Worm (Caenorhabditis elegans) whole organism, mixed stage, embryonic: Measurements from ENCODE around the gene srg-26.

Experiments used
- bed-3 ChIP-seq: fragments of 200-800 bp; sonication (Bioruptor generic); optimal IDR thresholded peaks from 3 replicates; lab custom pipeline; 2018; ENCODE audit warnings: mild to moderate bottlenecking, missing genetic modification characterization, moderate library complexity, missing compliant biosample characterization
- blmp-1 ChIP-seq: fragments of 150-350 bp; optimal IDR thresholded peaks from 2 replicates; lab custom pipeline; 2014; ENCODE audit warnings: missing biosample characterization, missing genetic modification characterization
- ceh-39 ChIP-seq: fragments of 150-350 bp; optimal IDR thresholded peaks from 2 replicates; lab custom pipeline; 2014; ENCODE audit warnings: missing biosample characterization, missing genetic modification characterization
- ceh-43 ChIP-seq: fragments of 200-800 bp; sonication (Bioruptor generic); optimal IDR thresholded peaks from 2 replicates; lab custom pipeline; 2018; ENCODE audit warnings: mild to moderate bottlenecking, missing genetic modification characterization, moderate library complexity, missing compliant biosample characterization
- ceh-83 ChIP-seq: fragments of 200-800 bp; sonication (Bioruptor generic); optimal IDR thresholded peaks from 2 replicates; lab custom pipeline; 2018; ENCODE audit warnings: mild to moderate bottlenecking, missing genetic modification characterization, missing compliant biosample characterization
- ces-1 ChIP-seq: fragments of 150-350 bp; optimal IDR thresholded peaks from 2 replicates; lab custom pipeline; 2014; ENCODE audit warnings: missing biosample characterization, missing genetic modification reagents, missing genetic modification characterization
- drap-1 ChIP-seq: fragments of 200-800 bp; sonication (Bioruptor generic); optimal IDR thresholded peaks from 3 replicates; lab custom pipeline; 2018; ENCODE audit warnings: mild to moderate bottlenecking, missing genetic modification characterization, missing compliant biosample characterization
- elt-1 ChIP-seq: sonication (generic microtip); optimal IDR thresholded peaks from 2 replicates; lab custom pipeline; 2017; ENCODE audit warnings: missing genetic modification characterization, mild to moderate bottlenecking, missing compliant biosample characterization, antibody characterized with exemption, moderate library complexity, borderline replicate concordance; ENCODE audit not compliant: insufficient read depth
- elt-3 ChIP-seq: fragments of 150-350 bp; optimal IDR thresholded peaks from 2 replicates; lab custom pipeline; 2014; ENCODE audit warnings: missing biosample characterization, missing genetic modification characterization
- flh-1 ChIP-seq: fragments of 200-800 bp; sonication (Bioruptor generic); optimal IDR thresholded peaks from 2 replicates; lab custom pipeline; 2018; ENCODE audit warnings: mild to moderate bottlenecking, missing genetic modification characterization, moderate library complexity, missing compliant biosample characterization
- ham-2 ChIP-seq: fragments of 200-800 bp; sonication (Bioruptor generic); optimal IDR thresholded peaks from 2 replicates; lab custom pipeline; 2018; ENCODE audit warnings: mild to moderate bottlenecking, missing genetic modification characterization, missing compliant biosample characterization
- hlh-1 ChIP-seq: fragments of 150-350 bp; optimal IDR thresholded peaks from 2 replicates; lab custom pipeline; 2014; ENCODE audit warnings: missing biosample characterization, missing genetic modification reagents, missing genetic modification characterization
- lin-13 ChIP-seq: fragments of 150-350 bp; optimal IDR thresholded peaks from 2 replicates; lab custom pipeline; 2014; ENCODE audit warnings: missing biosample characterization, missing genetic modification characterization
- lsy-2 ChIP-seq: fragments of 150-350 bp; optimal IDR thresholded peaks from 2 replicates; lab custom pipeline; 2014; ENCODE audit warnings: missing biosample characterization, missing genetic modification characterization
- mab-5 ChIP-seq: fragments of 150-350 bp; optimal IDR thresholded peaks from 2 replicates; lab custom pipeline; 2014; ENCODE audit warnings: missing biosample characterization, missing genetic modification characterization
- mls-2 ChIP-seq: sonication (generic microtip); optimal IDR thresholded peaks from 2 replicates; lab custom pipeline; 2016; ENCODE audit warnings: mild to moderate bottlenecking, missing genetic modification characterization, moderate library complexity, missing compliant biosample characterization
- nhr-12 ChIP-seq: fragments of 150-350 bp; optimal IDR thresholded peaks from 2 replicates; lab custom pipeline; 2014; ENCODE audit warnings: missing biosample characterization, missing genetic modification characterization
- nhr-2 ChIP-seq: fragments of 150-350 bp; optimal IDR thresholded peaks from 2 replicates; lab custom pipeline; 2014; ENCODE audit warnings: missing biosample characterization, missing genetic modification characterization
- nhr-28 ChIP-seq: fragments of 150-350 bp; optimal IDR thresholded peaks from 2 replicates; lab custom pipeline; 2014; ENCODE audit warnings: missing biosample characterization, missing genetic modification characterization
- nhr-76 ChIP-seq: sonication (generic microtip); optimal IDR thresholded peaks from 2 replicates; lab custom pipeline; 2017; ENCODE audit warnings: missing biosample characterization, missing genetic modification characterization
- sem-2 ChIP-seq: fragments of 200-800 bp; sonication (Bioruptor generic); optimal IDR thresholded peaks from 2 replicates; lab custom pipeline; 2018; ENCODE audit warnings: mild to moderate bottlenecking, missing genetic modification characterization, missing compliant biosample characterization
- snpc-4 ChIP-seq: fragments of 150-350 bp; optimal IDR thresholded peaks from 2 replicates; lab custom pipeline; 2014; ENCODE audit warnings: missing biosample characterization, missing genetic modification characterization
- sptf-1 ChIP-seq: sonication (generic microtip); optimal IDR thresholded peaks from 2 replicates; lab custom pipeline; 2017; ENCODE audit warnings: mild to moderate bottlenecking, missing genetic modification characterization, moderate library complexity, missing compliant biosample characterization
- tbx-8 ChIP-seq: fragments of 200-800 bp; sonication (Bioruptor generic); optimal IDR thresholded peaks from 2 replicates; lab custom pipeline; 2018; ENCODE audit warnings: mild to moderate bottlenecking, missing genetic modification characterization, moderate library complexity, missing compliant biosample characterization
- unc-120 ChIP-seq: sonication (generic microtip); optimal IDR thresholded peaks from 2 replicates; lab custom pipeline; 2017; ENCODE audit warnings: missing genetic modification characterization, missing compliant biosample characterization; ENCODE audit not compliant: poor library complexity, severe bottlenecking
- unc-39 ChIP-seq: fragments of 150-350 bp; optimal IDR thresholded peaks from 2 replicates; lab custom pipeline; 2014; ENCODE audit warnings: missing biosample characterization, missing genetic modification characterization
- unc-62 ChIP-seq: fragments of 150-350 bp; optimal IDR thresholded peaks from 2 replicates; lab custom pipeline; 2014; ENCODE audit warnings: missing biosample characterization, missing genetic modification reagents, missing genetic modification characterization
- zip-8 ChIP-seq: fragments of 150-350 bp; optimal IDR thresholded peaks from 2 replicates; lab custom pipeline; 2014; ENCODE audit warnings: missing biosample characterization, missing genetic modification characterization
- ztf-11 ChIP-seq: fragments of 150-350 bp; optimal IDR thresholded peaks from 2 replicates; lab custom pipeline; 2014; ENCODE audit warnings: missing biosample characterization, missing genetic modification characterization

Gene srg-26

DNA sequence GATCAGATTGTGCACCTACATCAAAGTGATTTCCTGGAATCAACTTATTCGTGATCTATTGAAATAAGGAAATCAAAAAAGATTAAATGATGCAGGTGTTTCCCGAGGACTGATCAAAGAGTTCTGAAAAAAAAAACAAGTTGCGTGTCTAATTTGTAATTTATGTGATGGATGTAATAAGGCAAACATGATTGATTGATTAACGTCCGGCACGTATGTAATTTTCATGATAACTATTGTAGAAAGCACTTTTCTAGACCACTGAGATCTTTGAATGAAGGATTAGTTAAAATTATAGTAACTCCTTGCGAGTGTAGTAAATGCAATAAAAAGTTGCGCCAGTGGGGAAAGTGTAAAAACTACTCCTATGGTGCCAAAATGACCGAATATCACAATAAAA is 14.4 kb downstream of the srg-26 start, which contains the start of gene srg-25:
srg-25 (minus strand) TSS at position 101 of the 400 bp plus-strand sequence.
- TF ChIP-seq elt-3 (tag; lab: Kevin White, UChicago) (no peak), unc-120 (no peak), sem-2 (GFP tag; lab: Kevin White, UChicago) (no peak), nhr-76 (tag; lab: Kevin White, UChicago) (no peak), elt-1 (tag; lab: Kevin White, UChicago) (no peak), mls-2 (tag; lab: Kevin White, UChicago) (no peak), mab-5 (tag; lab: Kevin White, UChicago) (no peak), ceh-39 (tag; lab: Kevin White, UChicago) (no peak), snpc-4 (tag; lab: Kevin White, UChicago) (no peak), ham-2 (GFP tag; lab: Kevin White, UChicago) (no peak), tbx-8 (GFP tag; lab: Kevin White, UChicago) (no peak)

DNA sequence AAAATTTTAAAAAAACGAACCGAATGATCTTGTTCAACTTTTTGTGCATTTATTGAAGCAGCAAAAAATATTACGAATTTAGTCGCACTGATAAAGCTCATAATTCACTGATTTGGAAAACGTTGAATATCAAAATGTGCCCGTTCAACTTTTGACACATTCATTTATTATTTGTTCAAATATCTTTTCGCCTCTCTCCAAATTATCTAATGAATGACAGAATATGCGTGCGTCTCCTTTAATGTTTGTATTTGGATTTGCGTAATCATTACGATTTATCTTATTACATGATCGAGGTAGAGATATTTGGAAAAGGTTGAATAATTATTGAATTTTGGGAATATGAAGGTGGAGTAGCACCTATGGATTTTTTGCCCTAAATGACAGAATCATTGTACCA is 18.4 kb downstream of the srg-26 start, which contains the start of gene T09D3.3:
T09D3.3 (minus strand) TSS at position 101 of the 400 bp plus-strand sequence.
- TF ChIP-seq nhr-12 (tag; lab: Kevin White, UChicago) (no peak), nhr-28 (tag; lab: Kevin White, UChicago) (no peak), ceh-83 (no peak), hlh-1 (tag; lab: Kevin White, UChicago) (no peak), nhr-76 (tag; lab: Kevin White, UChicago) (no peak)

DNA sequence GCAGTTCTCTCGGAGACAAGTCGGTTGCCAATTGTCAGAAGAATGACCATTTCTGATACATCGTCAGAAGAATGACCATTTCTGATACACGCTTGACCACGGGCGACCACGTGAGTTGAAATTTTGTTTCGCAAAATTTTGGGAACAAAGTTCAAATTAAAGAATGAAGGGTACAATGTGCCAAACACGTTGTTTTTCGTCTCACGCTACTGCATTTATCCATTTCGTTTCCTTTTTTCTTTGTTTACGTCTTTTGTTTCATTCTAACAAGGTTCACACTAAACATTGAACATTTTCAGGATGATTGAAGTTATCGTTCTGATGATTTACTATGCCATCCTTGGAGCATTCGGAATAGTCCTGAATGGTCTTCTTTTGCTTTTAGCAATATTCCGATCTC is 20.4 kb downstream of the srg-26 start, which contains the start of gene srd-9:
srd-9 (plus strand) TSS at position 301 of the 400 bp plus-strand sequence.
- no peak for TF ChIP-seq bed-3 (GFP tag; lab: Kevin White, UChicago)
- no peak for TF ChIP-seq ceh-83
- no peak for TF ChIP-seq elt-1 (tag; lab: Kevin White, UChicago)
- TF ChIP-seq blmp-1 (tag; lab: Kevin White, UChicago), result no peak
- TF ChIP-seq ceh-39 (tag; lab: Kevin White, UChicago), result no peak
- no peak for TF ChIP-seq flh-1 (GFP tag; lab: Kevin White, UChicago)
- no peak for TF ChIP-seq mab-5 (tag; lab: Kevin White, UChicago)
- TF ChIP-seq snpc-4 (tag; lab: Kevin White, UChicago), result no peak
- TF ChIP-seq nhr-12 (tag; lab: Kevin White, UChicago), result no peak

DNA sequence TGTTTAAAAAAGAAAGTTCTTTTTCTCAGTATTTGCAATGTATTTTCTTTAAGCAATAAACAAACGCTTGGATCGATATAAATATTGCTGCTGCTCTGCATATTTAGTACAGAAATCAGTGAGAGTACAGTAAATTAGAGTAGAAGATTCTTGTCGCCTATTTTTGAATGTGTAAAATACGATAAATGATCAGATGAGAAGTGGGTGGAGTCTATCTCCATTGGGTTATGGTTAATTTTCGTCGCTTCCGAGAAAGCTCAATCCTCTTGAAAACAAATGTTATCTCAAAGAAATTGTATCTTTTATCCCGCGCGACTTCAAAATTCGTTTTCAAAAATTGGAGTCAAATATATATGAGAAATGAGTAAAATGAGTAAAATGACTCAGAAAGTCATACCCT is 27.7 kb downstream of the srg-26 start, which contains the start of gene nhr-216:
nhr-216 (minus strand) TSS at position 101 of the 400 bp plus-strand sequence.
- TF ChIP-seq ceh-43 (GFP tag; lab: Kevin White, UChicago), result no peak
- no peak for TF ChIP-seq unc-120
- no peak for TF ChIP-seq lsy-2 (tag; lab: Kevin White, UChicago)
- no peak for TF ChIP-seq zip-8 (tag; lab: Kevin White, UChicago)
- no peak for TF ChIP-seq flh-1 (GFP tag; lab: Kevin White, UChicago)
- TF ChIP-seq bed-3 (GFP tag; lab: Kevin White, UChicago), result no peak
- TF ChIP-seq drap-1 (GFP tag; lab: Kevin White, UChicago), result no peak
- no peak for TF ChIP-seq ces-1 (GFP tag; lab: Kevin White, UChicago)
- TF ChIP-seq ceh-83, result no peak
- TF ChIP-seq sptf-1 (tag; lab: Kevin White, UChicago), result no peak
- TF ChIP-seq lin-13 (tag; lab: Kevin White, UChicago), result no peak
- TF ChIP-seq nhr-12 (tag; lab: Kevin White, UChicago), result no peak

DNA sequence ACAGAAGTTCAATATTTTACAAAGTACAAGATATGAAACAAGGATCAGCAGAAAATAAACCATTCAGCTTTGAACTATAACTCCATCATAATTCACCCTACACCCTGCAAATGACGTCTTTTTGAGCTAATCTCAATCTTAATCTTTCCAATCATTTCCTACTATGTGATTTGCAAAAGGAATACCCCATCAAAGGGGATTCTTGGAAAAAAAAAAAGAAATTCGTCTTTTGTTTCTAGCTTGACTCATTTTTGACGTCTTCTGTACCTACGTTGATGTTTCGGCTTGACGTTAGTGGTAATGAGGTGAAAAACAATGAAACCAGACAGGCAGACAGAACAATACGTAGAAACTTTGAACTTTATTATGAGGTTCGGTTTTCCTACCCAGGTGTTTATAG is 31.2 kb downstream of the srg-26 start:
- TF ChIP-seq unc-62 (GFP tag; lab: Kevin White, UChicago) (no peak), tbx-8 (GFP tag; lab: Kevin White, UChicago) (no peak), ceh-39 (tag; lab: Kevin White, UChicago) (no peak), blmp-1 (tag; lab: Kevin White, UChicago) (no peak), mab-5 (tag; lab: Kevin White, UChicago) (no peak), ztf-11 (tag; lab: Kevin White, UChicago) (no peak), drap-1 (GFP tag; lab: Kevin White, UChicago) (no peak), unc-39 (tag; lab: Kevin White, UChicago) (no peak), sptf-1 (tag; lab: Kevin White, UChicago) (no peak), sem-2 (GFP tag; lab: Kevin White, UChicago) (no peak), nhr-2 (tag; lab: Kevin White, UChicago) (no peak), bed-3 (GFP tag; lab: Kevin White, UChicago) (no peak)
